Worm (Caenorhabditis elegans): ENCODE results near the gene des-2.

des-2 gene

DNA sequence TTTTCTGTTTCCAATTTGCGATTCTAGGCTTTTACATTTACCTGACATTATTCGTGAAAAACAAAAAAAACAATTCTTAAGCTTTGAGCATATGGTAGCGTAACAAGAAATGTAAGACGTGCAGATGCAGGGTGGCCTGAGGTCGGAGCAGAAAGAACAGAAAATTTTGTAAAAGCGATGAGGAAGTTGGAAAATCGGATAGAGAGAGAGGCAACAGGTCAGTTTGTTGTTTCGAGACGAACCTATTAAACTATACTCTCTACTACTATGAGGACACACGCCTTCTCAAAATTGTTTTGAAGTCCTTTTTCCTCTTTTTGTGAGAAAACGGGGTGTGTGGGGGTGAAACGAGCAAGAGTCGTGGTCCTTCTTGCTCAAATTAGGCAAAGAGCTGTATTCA lies at the start of gene des-2:
Gene des-2 (minus strand): TSS at position 101 of the 400 bp plus-strand sequence.
- TF ChIP-seq zip-5 (tag; optimal IDR thresholded peaks at IDR 0.05), result no peak
- no peak for TF ChIP-seq mec-3 (tag; optimal IDR thresholded peaks at IDR 0.05; ENCODE audit: borderline replicate concordance)
- no peak for TF ChIP-seq elt-2 (tag; optimal IDR thresholded peaks at IDR 0.05)
- TF ChIP-seq ahr-1 (tag; optimal IDR thresholded peaks at IDR 0.05), result no peak
- TF ChIP-seq ttx-3 (tag; optimal IDR thresholded peaks at IDR 0.05), result no peak
- no peak for TF ChIP-seq nhr-11 (tag; optimal IDR thresholded peaks at IDR 0.05)
- no peak for TF ChIP-seq ceh-14 (tag; optimal IDR thresholded peaks at IDR 0.05)
- TF ChIP-seq C08G9.2 (tag; optimal IDR thresholded peaks at IDR 0.05), result no peak
- TF ChIP-seq ets-4 (tag; optimal IDR thresholded peaks at IDR 0.05), result no peak
- TF ChIP-seq che-1 (tag; optimal IDR thresholded peaks at IDR 0.05), result no peak

DNA sequence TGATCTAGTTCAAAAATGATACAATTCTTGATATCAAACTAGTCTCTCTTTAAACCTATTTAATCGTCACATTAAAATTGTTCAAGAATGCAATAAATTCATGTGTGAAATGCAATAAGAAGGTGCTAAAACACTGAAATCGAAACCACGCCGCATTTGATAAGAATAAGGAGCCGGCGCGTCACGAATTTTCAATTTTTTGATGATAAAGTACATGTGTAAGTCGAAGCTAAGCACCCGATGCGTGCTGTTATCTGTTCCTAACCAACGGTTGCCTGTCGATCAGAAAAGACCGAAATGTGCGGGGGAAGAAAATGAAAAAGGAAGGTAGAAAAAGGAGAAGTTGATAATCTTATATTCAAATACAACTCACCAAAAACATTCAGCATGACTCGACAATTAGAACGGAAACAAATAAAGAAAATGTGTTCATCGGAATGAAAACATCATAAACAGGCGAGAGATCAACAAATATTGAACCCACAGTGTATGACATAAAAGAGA lies 48.8 kb upstream of the des-2 start, which contains the start of gene aat-6:
Gene aat-6 (minus strand): TSS at position 454 of the 504 bp plus-strand sequence.
- TF ChIP-seq K09A11.1 (tag; optimal IDR thresholded peaks at IDR 0.05; ENCODE audit: insufficient read depth), result no peak
- TF ChIP-seq hlh-30 (tag; optimal IDR thresholded peaks at IDR 0.05; ENCODE audit: insufficient read depth), result no peak
- TF ChIP-seq ceh-14 (tag; optimal IDR thresholded peaks at IDR 0.05), result no peak
- no peak for TF ChIP-seq syd-9 (tag; optimal IDR thresholded peaks at IDR 0.05)
- no peak for TF ChIP-seq F13H6.1 (tag; optimal IDR thresholded peaks at IDR 0.05)
- TF ChIP-seq sox-2 (GFP tag; IDR thresholded peaks at IDR 0.05), result no peak
- TF ChIP-seq unc-55 (GFP tag; optimal IDR thresholded peaks at IDR 0.05), result no peak
- no peak for TF ChIP-seq zip-5 (tag; optimal IDR thresholded peaks at IDR 0.05)
- TF ChIP-seq ceh-2 (tag; optimal IDR thresholded peaks at IDR 0.05), result no peak

DNA sequence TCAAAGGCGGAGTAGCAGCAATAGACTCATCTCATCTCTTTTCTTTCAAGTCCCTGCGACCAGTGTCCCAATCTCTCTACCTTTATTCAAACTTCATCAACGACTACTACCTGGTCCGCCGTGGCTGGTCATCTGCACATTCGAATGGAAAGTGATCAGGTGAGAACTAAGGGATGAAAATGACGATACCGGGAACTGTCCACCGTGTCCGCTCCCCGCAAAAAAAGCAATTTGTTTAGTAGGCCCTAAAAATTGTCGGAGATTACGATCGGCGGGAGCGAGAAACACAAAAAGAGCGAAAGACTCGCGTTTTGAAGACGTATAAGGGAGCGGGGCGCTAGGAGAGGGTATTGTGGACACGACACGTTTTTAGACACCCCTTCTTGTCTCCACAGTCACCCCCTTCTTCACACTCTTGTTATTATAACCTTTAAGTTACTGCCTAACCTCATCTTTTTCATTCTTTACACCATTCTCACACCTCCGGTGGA lies 41.5 kb upstream of the des-2 start, which contains the start of gene zipt-16:
Gene zipt-16 (plus strand): TSS at position 51 of the 491 bp plus-strand sequence.
- peak; percentile 2 for TF ChIP-seq elt-4 (tag; optimal IDR thresholded peaks at IDR 0.05)
- no peak for TF ChIP-seq ztf-16 (tag; optimal IDR thresholded peaks at IDR 0.05)

DNA sequence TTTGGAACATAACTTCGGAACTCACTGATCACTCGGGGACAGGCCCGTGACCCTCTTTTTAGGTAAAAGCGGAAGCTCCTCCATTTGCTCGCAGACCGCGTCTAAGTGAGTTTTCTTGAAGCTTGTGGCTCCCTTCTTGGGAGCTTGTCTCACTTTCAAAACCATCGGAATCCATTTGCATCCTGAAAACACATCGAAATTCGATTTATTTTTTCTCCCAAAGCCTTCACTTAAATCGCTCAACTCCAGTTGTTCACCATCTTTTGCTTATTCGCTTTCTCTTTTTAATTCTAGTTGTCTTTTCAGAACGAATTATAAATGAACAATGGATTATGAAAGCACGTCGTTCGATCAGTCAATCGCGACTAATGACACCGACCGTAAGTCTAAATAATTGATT lies 37.8 kb upstream of the des-2 start, which contains the start of gene T11F9.1:
Gene T11F9.1 (plus strand): TSS at position 301 of the 400 bp plus-strand sequence.
- TF ChIP-seq ama-1 (optimal IDR thresholded peaks at IDR 0.05), result no peak

DNA sequence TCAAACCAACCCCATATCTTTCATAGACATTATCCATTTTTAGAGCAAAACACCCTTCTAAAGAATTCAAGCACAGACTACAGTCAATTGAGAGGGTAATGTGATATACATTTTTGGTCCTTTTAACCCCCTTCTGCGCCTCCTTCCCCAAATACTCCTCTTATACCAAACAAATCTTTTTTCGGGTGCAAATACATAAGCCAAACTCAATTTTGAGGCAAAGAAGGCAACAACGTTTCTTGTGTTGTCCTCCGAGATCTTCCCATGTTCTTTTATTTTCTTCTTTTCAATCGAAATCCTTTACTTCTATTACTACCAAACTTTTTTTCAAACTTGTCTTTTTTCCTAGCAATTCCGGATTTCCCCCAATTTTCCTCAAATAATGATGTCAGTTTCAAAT lies 33.4 kb upstream of the des-2 start:
- peak; percentile 61 for TF ChIP-seq unc-42 (tag; optimal IDR thresholded peaks at IDR 0.05)
- no peak for TF ChIP-seq ref-2 (tag; optimal IDR thresholded peaks at IDR 0.05)

DNA sequence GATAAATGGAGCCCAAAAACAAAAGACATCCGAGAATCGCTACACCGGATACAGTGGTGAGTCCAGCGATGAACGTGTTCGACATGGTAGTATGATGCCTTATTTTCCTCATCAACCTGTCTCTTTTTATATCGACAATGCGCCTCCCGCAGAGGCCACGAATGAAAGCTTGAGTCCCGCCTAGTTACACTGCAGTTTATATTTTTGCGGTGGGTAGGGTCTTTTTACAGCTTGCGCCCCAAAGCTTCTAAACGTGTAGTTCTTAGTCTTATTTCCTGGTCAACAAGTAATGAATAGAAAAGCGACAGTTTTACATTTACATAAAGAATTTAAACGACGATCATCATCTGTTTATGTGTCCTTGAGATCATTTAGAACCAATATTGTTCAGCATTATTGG lies 28.8 kb upstream of the des-2 start, which contains the start of gene col-156:
Gene col-156 (minus strand): TSS at position 101 of the 400 bp plus-strand sequence.
- TF ChIP-seq nfya-1 (tag; optimal IDR thresholded peaks at IDR 0.05) (no peak), hlh-13 (GFP tag; optimal IDR thresholded peaks at IDR 0.05) (no peak), che-1 (tag; optimal IDR thresholded peaks at IDR 0.05) (no peak), ceh-22 (tag; optimal IDR thresholded peaks at IDR 0.05) (no peak), ets-4 (tag; optimal IDR thresholded peaks at IDR 0.05) (no peak)

DNA sequence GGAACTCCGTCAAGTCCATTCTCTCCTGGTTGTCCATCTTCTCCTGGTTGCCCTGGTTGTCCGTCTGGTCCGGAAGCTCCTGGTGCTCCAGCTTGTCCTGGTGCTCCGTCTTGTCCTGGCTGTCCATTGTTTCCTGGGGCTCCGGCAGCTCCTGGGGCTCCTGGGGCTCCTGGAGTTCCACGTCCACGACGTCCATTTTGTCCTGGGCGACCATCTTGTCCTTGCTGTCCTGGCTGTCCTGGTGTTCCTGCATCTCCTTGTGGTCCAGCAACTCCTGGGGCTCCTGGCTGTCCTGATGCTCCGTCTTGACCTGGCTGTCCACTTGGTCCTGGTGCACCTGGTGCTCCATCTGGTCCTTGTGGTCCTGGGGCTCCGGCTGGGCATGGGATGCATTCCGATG lies 27.9 kb upstream of the des-2 start:
- TF ChIP-seq fkh-10 (GFP tag; optimal IDR thresholded peaks at IDR 0.05) (no peak), ttx-3 (tag; optimal IDR thresholded peaks at IDR 0.05) (no peak), ama-1 (optimal IDR thresholded peaks at IDR 0.05) (no peak), Y22D7AL.16 (tag; optimal IDR thresholded peaks at IDR 0.05) (peak; percentile 13), unc-55 (GFP tag; optimal IDR thresholded peaks at IDR 0.05) (no peak), fax-1 (tag; optimal IDR thresholded peaks at IDR 0.05) (no peak), hlh-6 (tag; optimal IDR thresholded peaks at IDR 0.05) (peak; percentile 46), unc-3 (GFP tag; conservative IDR thresholded peaks at IDR 0.05) (no peak), unc-3 (tag; optimal IDR thresholded peaks at IDR 0.05) (no peak), pag-3 (tag; optimal IDR thresholded peaks at IDR 0.05; ENCODE audit: borderline replicate concordance) (peak; percentile 6)

All from whole organism, late embryonic.